Worm (Caenorhabditis elegans): ENCODE measurements around the gene Y53G8AL.1.

The Y53G8AL.1 gene

DNA sequence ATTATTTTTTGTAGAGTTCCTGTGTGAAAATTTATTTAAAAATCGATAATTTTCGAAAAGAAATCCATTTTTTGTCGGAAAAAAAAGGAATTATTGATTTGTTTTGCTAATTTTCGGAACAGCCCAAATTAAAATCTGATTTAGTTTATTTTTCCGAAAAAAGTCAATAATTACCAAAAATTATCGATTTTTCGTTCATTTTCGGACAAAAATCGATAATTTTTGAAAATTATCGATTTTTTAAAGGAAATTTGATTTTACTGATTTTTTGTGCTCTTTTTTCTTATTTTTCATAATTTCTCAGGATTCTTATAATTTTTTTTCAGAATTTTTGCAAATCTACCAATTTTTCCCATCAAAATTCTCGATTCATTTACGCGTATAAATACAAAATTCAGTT is 8.5 kb downstream of the Y53G8AL.1 start:
- TF ChIP-seq unc-39 (tag; optimal IDR thresholded peaks at IDR 0.05) = no peak
- TF ChIP-seq ceh-28 (tag; optimal IDR thresholded peaks at IDR 0.05) = peak; percentile 31

DNA sequence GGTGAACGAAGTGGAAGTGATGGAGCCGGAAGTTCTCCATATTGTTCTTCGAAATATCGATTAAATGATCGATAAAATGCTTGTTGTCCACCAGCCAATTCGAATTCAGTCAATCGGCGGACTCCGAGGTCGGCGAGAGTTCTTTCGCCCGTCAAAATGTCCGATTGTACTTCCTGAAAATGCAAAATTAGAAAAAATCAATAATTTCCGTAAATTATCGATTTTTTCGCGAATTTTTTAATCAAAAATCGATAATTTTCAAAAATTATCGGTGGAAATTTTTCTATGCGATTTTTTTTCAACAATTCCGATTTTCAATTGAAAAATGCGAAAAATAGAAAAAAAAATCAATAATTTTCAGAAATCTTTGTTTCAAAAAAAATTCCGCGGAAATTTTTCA is 9.0 kb downstream of the Y53G8AL.1 start:
- TF ChIP-seq ceh-20 (GFP tag; IDR thresholded peaks at IDR 0.05) (no peak), ceh-28 (tag; optimal IDR thresholded peaks at IDR 0.05) (peak; percentile 57)

DNA sequence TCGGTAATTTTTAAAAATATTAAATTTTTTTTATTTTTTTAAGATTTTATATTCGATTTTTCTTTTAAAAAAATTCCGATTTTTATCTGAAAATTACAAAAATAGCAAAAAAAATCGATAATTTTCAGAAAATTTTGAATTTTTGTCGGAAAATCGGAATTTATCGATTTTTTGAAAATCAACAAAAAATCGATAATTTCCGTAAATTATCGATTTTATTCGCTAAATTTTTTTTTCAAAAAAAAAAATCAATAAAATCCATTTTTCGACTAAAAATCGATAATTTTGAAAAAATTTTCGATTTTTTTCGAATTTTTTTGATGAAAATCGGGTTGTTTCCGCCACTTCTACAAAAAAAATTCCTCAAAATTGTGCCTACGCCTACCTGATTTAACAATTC is 9.5 kb downstream of the Y53G8AL.1 start:
- TF ChIP-seq ZK337.2 (GFP tag; IDR thresholded peaks at IDR 0.05) = no peak
- peak; percentile 89 for TF ChIP-seq ceh-28 (tag; optimal IDR thresholded peaks at IDR 0.05)
- TF ChIP-seq ceh-32 (tag; optimal IDR thresholded peaks at IDR 0.05; ENCODE audit: poor library complexity) = no peak

DNA sequence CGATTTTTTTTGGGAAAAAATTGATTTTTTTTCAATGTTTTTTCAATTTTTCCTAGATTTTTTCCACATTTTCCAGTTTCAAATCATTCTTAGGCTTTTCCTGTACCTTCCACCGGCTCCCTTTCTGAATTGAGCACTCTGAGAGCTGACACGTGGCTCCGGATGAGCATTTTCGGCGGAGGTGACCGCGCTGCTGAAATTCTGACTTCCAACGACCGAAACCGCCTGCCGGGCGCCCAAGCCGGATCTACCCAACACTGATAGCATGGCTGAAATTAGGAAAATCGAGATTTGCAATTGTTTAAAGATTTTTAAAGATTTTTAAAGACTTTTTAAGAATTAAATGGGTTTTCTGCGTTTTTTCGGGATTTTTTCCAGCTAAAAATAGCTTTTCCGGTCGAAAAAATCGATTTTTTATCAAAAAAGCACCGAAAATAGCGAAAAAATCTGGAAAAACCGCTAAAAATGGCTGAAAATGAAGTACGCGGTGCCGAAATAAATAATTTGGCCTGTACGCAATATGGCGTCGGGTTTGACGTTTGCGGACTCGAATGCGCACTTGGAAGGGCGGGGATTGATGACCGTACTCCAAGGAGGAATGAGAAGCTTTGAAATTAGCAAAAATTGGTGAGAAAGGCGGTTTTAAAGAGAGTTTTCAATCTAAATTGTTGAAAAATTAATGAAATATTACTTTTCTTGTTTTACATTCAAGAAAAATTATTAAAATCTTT is 15.6 kb downstream of the Y53G8AL.1 start, which contains the start of gene nduf-9:
nduf-9 (minus strand) TSS at position 269 of the 731 bp plus-strand sequence.
- TF ChIP-seq vab-7 (GFP tag; IDR thresholded peaks at IDR 0.05) (no peak), dve-1 (tag; optimal IDR thresholded peaks at IDR 0.05; ENCODE audit: insufficient read depth) (no peak), lir-3 (tag; optimal IDR thresholded peaks at IDR 0.05) (no peak), unc-39 (tag; optimal IDR thresholded peaks at IDR 0.05) (no peak), nhr-77 (tag; optimal IDR thresholded peaks at IDR 0.05) (no peak), zip-11 (GFP tag; IDR thresholded peaks at IDR 0.05) (no peak), dpl-1 (GFP tag; optimal IDR thresholded peaks at IDR 0.05) (peak; percentile 49), lin-39 (tag; optimal IDR thresholded peaks at IDR 0.05) (no peak), lin-29 (GFP tag; IDR thresholded peaks at IDR 0.05) (no peak), F44E2.7 (GFP tag; IDR thresholded peaks at IDR 0.05) (no peak), mxl-3 (GFP tag; optimal IDR thresholded peaks at IDR 0.05) (no peak), egl-43 (GFP tag; IDR thresholded peaks at IDR 0.05) (no peak), nhr-6 (tag; optimal IDR thresholded peaks at IDR 0.05) (no peak), sdz-12 (GFP tag; optimal IDR thresholded peaks at IDR 0.05) (no peak), fkh-10 (GFP tag; optimal IDR thresholded peaks at IDR 0.05) (no peak), lsy-2 (tag; optimal IDR thresholded peaks at IDR 0.05) (peak; percentile 30 to 95), snpc-1.2 (GFP tag; IDR thresholded peaks at IDR 0.05) (no peak), arid-1 (GFP tag; conservative IDR thresholded peaks at IDR 0.05) (no peak), ctbp-1 (GFP tag; IDR thresholded peaks at IDR 0.05) (no peak), rbr-2 (tag; optimal IDR thresholded peaks at IDR 0.05) (peak; percentile 6), hlh-30 (tag; optimal IDR thresholded peaks at IDR 0.05; ENCODE audit: insufficient read depth) (peak; percentile 11), lim-7 (GFP tag; IDR thresholded peaks at IDR 0.05) (no peak), unc-62 (GFP tag; optimal IDR thresholded peaks at IDR 0.05 in 1 of 2) (peak in 1 of 2 experiments; percentile 63), unc-62 (tag; optimal IDR thresholded peaks at IDR 0.05) (no peak), snpc-4 (tag; optimal IDR thresholded peaks at IDR 0.05) (no peak), zag-1 (tag; optimal IDR thresholded peaks at IDR 0.05) (no peak), dmd-8 (GFP tag; IDR thresholded peaks at IDR 0.05) (no peak), set-16 (GFP tag; IDR thresholded peaks at IDR 0.05) (peak; percentile 52; the same call in 1 of the 2 replicates), ceh-44 (GFP tag; IDR thresholded peaks at IDR 0.05) (no peak), ztf-7 (tag; optimal IDR thresholded peaks at IDR 0.05) (no peak), ceh-28 (tag; optimal IDR thresholded peaks at IDR 0.05) (no peak), nhr-11 (tag; optimal IDR thresholded peaks at IDR 0.05) (no peak), ZK337.2 (GFP tag; IDR thresholded peaks at IDR 0.05) (no peak), gei-8 (GFP tag; optimal IDR thresholded peaks at IDR 0.05) (no peak), lin-38 (GFP tag; IDR thresholded peaks at IDR 0.05) (peak; percentile 9), nhr-41 (GFP tag; IDR thresholded peaks at IDR 0.05) (no peak), spr-1 (tag; optimal IDR thresholded peaks at IDR 0.05) (no peak), F37D6.2 (tag; optimal IDR thresholded peaks at IDR 0.05) (no peak), lin-13 (GFP tag; optimal IDR thresholded peaks at IDR 0.05) (peak; percentile 29), aha-1 (tag) (peak; percentile 53), attf-4 (tag; optimal IDR thresholded peaks at IDR 0.05) (no peak), mes-2 (tag; optimal IDR thresholded peaks at IDR 0.05; ENCODE audit: poor library complexity, severe bottlenecking) (peak; percentile 83), hmg-1.1 (GFP tag; IDR thresholded peaks at IDR 0.05) (peak; percentile 8; the same call in 1 of the 2 replicates)

Measured in whole organism, L4 larva.